Fruit fly (Drosophila melanogaster) whole organism, embryonic: Measurements from ENCODE around the gene Bsg.
A peak's percentile ranks its signal among the peaks of the same experiment; 100 is the strongest.

Source experiments
- BtbVII ChIP-seq: fragments of 200-800 bp; sonication (Bioruptor generic); optimal IDR thresholded peaks from 3 replicates; lab custom pipeline; 2017; ENCODE audit warnings: missing biosample characterization, mild to moderate bottlenecking, missing genetic modification characterization
- CG10209 ChIP-seq: fragments of 200-800 bp; sonication (Bioruptor generic); optimal IDR thresholded peaks from 3 replicates; lab custom pipeline; 2017; ENCODE audit warnings: missing biosample characterization, mild to moderate bottlenecking, missing genetic modification characterization, missing genetic modification reagents
- CG10565 ChIP-seq: fragments of 200-800 bp; sonication (Bioruptor generic); optimal IDR thresholded peaks from 3 replicates; lab custom pipeline; 2016; ENCODE audit warnings: missing biosample characterization, mild to moderate bottlenecking, missing genetic modification characterization
- CG10654 ChIP-seq: fragments of 200-800 bp; sonication (Bioruptor generic); optimal IDR thresholded peaks from 2 replicates; lab custom pipeline; 2016; ENCODE audit warnings: missing biosample characterization, missing genetic modification characterization
- CG10979 ChIP-seq: fragments of 200-800 bp; sonication (Bioruptor generic); optimal IDR thresholded peaks from 2 replicates; lab custom pipeline; 2018; ENCODE audit warnings: missing biosample characterization, mild to moderate bottlenecking, missing genetic modification characterization, moderate library complexity
- CG11085 ChIP-seq: fragments of 200-800 bp; sonication (Bioruptor generic); IDR thresholded peaks from 2 replicates; pipeline ENCODE4 v1.3.6; 2022; ENCODE audit warnings: missing biosample characterization, missing genetic modification characterization
- CG14050 ChIP-seq: fragments of 200-800 bp; sonication (Bioruptor generic); IDR thresholded peaks from 3 replicates; pipeline ENCODE4 v1.3.6; 2022; ENCODE audit warnings: missing biosample characterization, missing genetic modification characterization
- CG14667 ChIP-seq: fragments of 200-800 bp; sonication (Bioruptor generic); IDR thresholded peaks from 2 replicates; pipeline ENCODE4 v1.3.6; 2022; ENCODE audit warnings: missing biosample characterization, missing genetic modification characterization
- CG14710 ChIP-seq: fragments of 200-800 bp; sonication (Bioruptor generic); optimal IDR thresholded peaks from 3 replicates; lab custom pipeline; 2019; ENCODE audit warnings: missing biosample characterization, mild to moderate bottlenecking, missing genetic modification characterization, moderate library complexity
- CG15073 ChIP-seq: fragments of 200-800 bp; sonication (Bioruptor generic); optimal IDR thresholded peaks from 2 replicates; lab custom pipeline; 2016; ENCODE audit warnings: missing biosample characterization, missing genetic modification characterization
- CG1529 ChIP-seq: fragments of 200-800 bp; sonication (Bioruptor generic); optimal IDR thresholded peaks from 3 replicates; lab custom pipeline; 2018; ENCODE audit warnings: missing biosample characterization, missing genetic modification characterization
- CG15601 ChIP-seq: fragments of 200-800 bp; sonication (Bioruptor generic); optimal IDR thresholded peaks from 3 replicates; lab custom pipeline; 2019; ENCODE audit warnings: missing biosample characterization, mild to moderate bottlenecking, missing genetic modification characterization, moderate library complexity
- CG15696 ChIP-seq: fragments of 200-800 bp; sonication (Bioruptor generic); optimal IDR thresholded peaks from 2 replicates; lab custom pipeline; 2019; ENCODE audit warnings: missing biosample characterization, mild to moderate bottlenecking, missing genetic modification characterization, moderate library complexity
- CG17802 ChIP-seq: fragments of 200-800 bp; sonication (Bioruptor generic); optimal IDR thresholded peaks from 2 replicates; lab custom pipeline; 2018; ENCODE audit warnings: missing biosample characterization, mild to moderate bottlenecking, missing genetic modification characterization, moderate library complexity
- CG1832 ChIP-seq: fragments of 200-800 bp; sonication (Bioruptor generic); optimal IDR thresholded peaks from 2 replicates; lab custom pipeline; 2017; ENCODE audit warnings: missing biosample characterization, mild to moderate bottlenecking, missing genetic modification characterization, inconsistent platforms
- CG2889 ChIP-seq: fragments of 200-800 bp; sonication (Bioruptor generic); IDR thresholded peaks from 3 replicates; pipeline ENCODE4 v1.3.6; 2022; ENCODE audit warnings: missing biosample characterization, missing genetic modification characterization
- CG31441 ChIP-seq: fragments of 200-800 bp; sonication (Bioruptor generic); IDR thresholded peaks from 2 replicates; pipeline ENCODE4 v1.3.6; 2022; ENCODE audit warnings: missing biosample characterization, missing genetic modification characterization
- CG33557 ChIP-seq: fragments of 200-800 bp; sonication (Bioruptor generic); optimal IDR thresholded peaks from 2 replicates; lab custom pipeline; 2019; ENCODE audit warnings: missing biosample characterization, mild to moderate bottlenecking, missing genetic modification characterization, moderate library complexity
- CG34422 ChIP-seq: fragments of 200-800 bp; sonication (Bioruptor generic); IDR thresholded peaks from 3 replicates; pipeline ENCODE4 v1.3.6; 2022; ENCODE audit warnings: missing biosample characterization, missing genetic modification characterization
- CG6854 ChIP-seq: fragments of 200-800 bp; sonication (Bioruptor generic); optimal IDR thresholded peaks from 3 replicates; lab custom pipeline; 2017; ENCODE audit warnings: missing biosample characterization, mild to moderate bottlenecking, missing genetic modification characterization
- CG7839 ChIP-seq: fragments of 200-800 bp; sonication (Bioruptor generic); optimal IDR thresholded peaks from 3 replicates; lab custom pipeline; 2018; ENCODE audit warnings: missing biosample characterization, mild to moderate bottlenecking, missing genetic modification characterization, moderate library complexity
- CG8290 ChIP-seq, 3 experiments: fragments of 200-800 bp; sonication (Bioruptor generic); optimal IDR thresholded peaks; 2 replicates each; lab custom pipeline; 2016 to 2019; ENCODE audit warnings: missing biosample characterization in 3 of 3, missing genetic modification characterization in 3 of 3, mild to moderate bottlenecking in 2 of 3, moderate library complexity in 1 of 3
- CoRest ChIP-seq: fragments of 200-800 bp; sonication (Bioruptor generic); optimal IDR thresholded peaks from 3 replicates; lab custom pipeline; 2018; ENCODE audit warnings: missing biosample characterization, mild to moderate bottlenecking, missing genetic modification characterization, moderate library complexity
- Dad ChIP-seq: fragments of 200-800 bp; sonication (Bioruptor generic); optimal IDR thresholded peaks from 3 replicates; lab custom pipeline; 2016; ENCODE audit warnings: missing biosample characterization, missing genetic modification characterization
- Ets97D ChIP-seq: fragments of 200-800 bp; sonication (Bioruptor generic); optimal IDR thresholded peaks from 3 replicates; lab custom pipeline; 2016; ENCODE audit warnings: missing biosample characterization, missing genetic modification characterization
- HLH3B ChIP-seq: fragments of 200-800 bp; sonication (Bioruptor generic); IDR thresholded peaks from 2 replicates; pipeline ENCODE4 v1.3.6; 2022; ENCODE audit warnings: missing biosample characterization, missing genetic modification characterization
- Hmx ChIP-seq: fragments of 200-800 bp; sonication (Bioruptor generic); optimal IDR thresholded peaks from 2 replicates; lab custom pipeline; 2016; ENCODE audit warnings: missing biosample characterization, missing genetic modification characterization
- Myb ChIP-seq: fragments of 200-800 bp; sonication (Bioruptor generic); optimal IDR thresholded peaks from 2 replicates; lab custom pipeline; 2016; ENCODE audit warnings: missing biosample characterization, missing genetic modification characterization
- Nf-YB ChIP-seq: fragments of 200-800 bp; sonication (Bioruptor generic); optimal IDR thresholded peaks from 3 replicates; lab custom pipeline; 2019; ENCODE audit warnings: missing biosample characterization, mild to moderate bottlenecking, missing genetic modification characterization, moderate library complexity
- NfI ChIP-seq: fragments of 200-800 bp; sonication (Bioruptor generic); optimal IDR thresholded peaks from 3 replicates; lab custom pipeline; 2018; ENCODE audit warnings: missing biosample characterization, mild to moderate bottlenecking, missing genetic modification characterization, moderate library complexity
- Opbp ChIP-seq: fragments of 200-800 bp; sonication (Bioruptor generic); IDR thresholded peaks from 3 replicates; pipeline ENCODE4 v1.3.6; 2022; ENCODE audit warnings: missing biosample characterization, missing genetic modification characterization; ENCODE audit not compliant: partially characterized antibody
- PHDP ChIP-seq: fragments of 200-800 bp; sonication (Bioruptor generic); optimal IDR thresholded peaks from 3 replicates; lab custom pipeline; 2018; ENCODE audit warnings: missing biosample characterization, mild to moderate bottlenecking, missing genetic modification characterization, moderate library complexity
- Sry-δ ChIP-seq: fragments of 200-800 bp; sonication (Bioruptor generic); optimal IDR thresholded peaks from 2 replicates; lab custom pipeline; 2016; ENCODE audit warnings: missing biosample characterization, missing genetic modification characterization
- Trl ChIP-seq, 3 experiments: fragments of >200 bp in 2 of 3; fragments of 200-800 bp in 1 of 3; sonication (Bioruptor generic) in 1 of 3; optimal IDR thresholded peaks; 2 replicates in 1 of 3; 3 replicates in 2 of 3; lab custom pipeline; 2016 to 2017; ENCODE audit warnings: missing biosample characterization in 1 of 3, missing genetic modification characterization in 1 of 3
- amos ChIP-seq: fragments of 200-800 bp; sonication (Bioruptor generic); IDR thresholded peaks from 2 replicates; pipeline ENCODE4 v1.3.6; 2022; ENCODE audit warnings: missing biosample characterization, missing genetic modification characterization; ENCODE audit not compliant: partially characterized antibody
- ato ChIP-seq: fragments of 200-800 bp; sonication (Bioruptor generic); IDR thresholded peaks from 2 replicates; pipeline ENCODE4 v1.3.6; 2022; ENCODE audit warnings: missing biosample characterization, missing genetic modification characterization; ENCODE audit not compliant: partially characterized antibody
- bab2 ChIP-seq: fragments of 200-800 bp; sonication (Bioruptor generic); optimal IDR thresholded peaks from 2 replicates; lab custom pipeline; 2016; ENCODE audit warnings: missing biosample characterization, missing genetic modification characterization
- bigmax ChIP-seq: fragments of 200-800 bp; sonication (Bioruptor generic); optimal IDR thresholded peaks from 2 replicates; lab custom pipeline; 2018; ENCODE audit warnings: missing biosample characterization, mild to moderate bottlenecking, missing genetic modification characterization
- cas ChIP-seq: fragments of 200-800 bp; sonication (Bioruptor generic); IDR thresholded peaks from 2 replicates; pipeline ENCODE4 v1.3.6; 2022; ENCODE audit warnings: missing biosample characterization, missing genetic modification characterization
- cato ChIP-seq: fragments of 200-800 bp; sonication (Bioruptor generic); optimal IDR thresholded peaks from 2 replicates; lab custom pipeline; 2016; ENCODE audit warnings: missing biosample characterization, missing genetic modification characterization, borderline replicate concordance
- ci ChIP-seq: fragments of 200-800 bp; sonication (Bioruptor generic); IDR thresholded peaks from 3 replicates; pipeline ENCODE4 v1.3.6; 2022; ENCODE audit warnings: missing biosample characterization, missing genetic modification characterization
- dan ChIP-seq: fragments of 200-800 bp; sonication (Bioruptor generic); IDR thresholded peaks from 2 replicates; pipeline ENCODE4 v1.3.6; 2022; ENCODE audit warnings: missing biosample characterization, missing genetic modification characterization
- fd64A ChIP-seq: fragments of 200-800 bp; sonication (Bioruptor generic); optimal IDR thresholded peaks from 3 replicates; lab custom pipeline; 2018; ENCODE audit warnings: missing biosample characterization, mild to moderate bottlenecking, missing genetic modification characterization
- gem ChIP-seq: fragments of 200-800 bp; sonication (Bioruptor generic); optimal IDR thresholded peaks from 2 replicates; lab custom pipeline; 2019; ENCODE audit warnings: missing biosample characterization, mild to moderate bottlenecking, missing genetic modification characterization, moderate library complexity
- psq ChIP-seq: fragments of 200-800 bp; sonication (Bioruptor generic); optimal IDR thresholded peaks from 2 replicates; lab custom pipeline; 2017; ENCODE audit warnings: missing biosample characterization, missing genetic modification characterization
- slou ChIP-seq: fragments of 200-800 bp; sonication (Bioruptor generic); optimal IDR thresholded peaks from 3 replicates; lab custom pipeline; 2016; ENCODE audit warnings: missing biosample characterization, missing genetic modification characterization
- toy ChIP-seq: fragments of 200-800 bp; sonication (Bioruptor generic); IDR thresholded peaks from 2 replicates; pipeline ENCODE4 v1.3.6; 2022; ENCODE audit warnings: missing biosample characterization, missing genetic modification characterization
- unpg ChIP-seq: fragments of 200-800 bp; sonication (Bioruptor generic); optimal IDR thresholded peaks from 3 replicates; lab custom pipeline; 2018; ENCODE audit warnings: missing biosample characterization, mild to moderate bottlenecking, missing genetic modification characterization, moderate library complexity

Bsg gene

DNA sequence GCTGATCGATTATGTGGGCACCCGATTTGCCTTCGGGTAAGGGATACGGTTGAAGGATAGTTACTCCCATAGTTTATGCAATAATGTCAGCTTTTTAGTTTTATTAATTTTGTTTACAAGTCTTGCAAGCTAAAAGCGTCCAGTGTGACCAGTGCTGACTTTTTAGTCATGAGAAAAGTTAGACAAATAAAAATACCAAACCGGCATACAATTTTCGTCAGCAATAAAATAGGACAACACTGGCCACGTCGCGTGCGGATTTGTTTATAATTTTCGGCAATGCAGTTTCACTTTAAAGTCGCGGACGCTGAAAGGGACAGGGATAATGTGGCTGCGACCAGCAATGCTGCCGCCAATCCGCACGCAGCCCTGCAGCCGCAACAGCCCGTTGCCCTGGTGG, 10.5 kb upstream of the Bsg start, which contains the start of the genes MED20 and Trf (continued):
- TF ChIP-seq Ets97D (GFP tag; lab: Kevin White, UChicago) (peak; percentile 7), CG10979 (tag; lab: Kevin White, UChicago) (peak; percentile 15), CG14710 (tag; lab: Kevin White, UChicago) (peak; percentile 99)

DNA sequence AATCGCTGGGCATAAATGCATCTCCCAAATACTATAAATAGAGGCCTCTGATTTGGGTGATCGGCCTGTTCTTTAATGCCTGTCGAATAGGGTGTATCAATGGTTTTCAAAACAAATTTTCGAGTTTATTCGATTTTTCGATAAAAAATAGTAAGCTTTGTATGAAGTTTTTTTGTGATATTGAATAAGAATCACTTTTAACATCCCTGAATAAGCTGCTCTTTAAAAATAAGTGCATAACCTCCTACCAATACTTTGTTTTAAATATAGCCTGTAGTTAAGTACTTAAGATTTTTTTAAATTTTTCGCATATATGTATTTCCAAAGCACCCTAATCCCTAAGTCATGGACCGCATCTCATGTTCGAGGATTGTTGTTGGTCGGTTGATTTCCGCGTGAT, 2.6 kb upstream of the Bsg start:
- TF ChIP-seq CG15696 (tag; lab: Kevin White, UChicago) (no peak), CG1529 (GFP tag; lab: Kevin White, UChicago) (peak; percentile 63), amos (GFP tag; lab: Robert Waterston, UW) (no peak), Nf-YB (GFP tag; lab: Kevin White, UChicago) (peak; percentile 31), CG10654 (GFP tag; lab: Kevin White, UChicago) (no peak), CG31441 (GFP tag; lab: Robert Waterston, UW) (no peak), CG6854 (GFP tag; lab: Kevin White, UChicago) (no peak), HLH3B (GFP tag; lab: Robert Waterston, UW) (no peak), CG33557 (GFP tag; lab: Kevin White, UChicago) (peak; percentile 57), Opbp (GFP tag; lab: Robert Waterston, UW) (no peak), slou (GFP tag; lab: Kevin White, UChicago) (no peak), Myb (GFP tag; lab: Kevin White, UChicago) (no peak), CG15073 (GFP tag; lab: Kevin White, UChicago) (no peak), gem (tag; lab: Kevin White, UChicago) (peak; percentile 76), ci (GFP tag; lab: Robert Waterston, UW) (0 out of 3 replicates have a peak, but pooled peaks have one; percentile 38), CG10209 (GFP tag; lab: Kevin White, UChicago) (no peak), CG34422 (no peak), ato (GFP tag; lab: Robert Waterston, UW) (no peak), unpg (GFP tag; lab: Kevin White, UChicago) (peak; percentile 60), CG2889 (GFP tag; lab: Robert Waterston, UW) (no peak), CG15601 (peak; percentile 80), BtbVII (no peak), CG17802 (tag; lab: Kevin White, UChicago) (no peak), Sry-δ (GFP tag; lab: Kevin White, UChicago) (no peak), fd64A (no peak), CG14667 (no peak), CoRest (tag; lab: Kevin White, UChicago) (peak; percentile 47), bigmax (no peak), toy (GFP tag; lab: Robert Waterston, UW) (no peak), bab2 (GFP tag; lab: Kevin White, UChicago) (no peak), Dad (GFP tag; lab: Kevin White, UChicago) (no peak), CG14050 (GFP tag; lab: Robert Waterston, UW) (no peak), PHDP (peak; percentile 71), NfI (peak; percentile 23), CG1832 (GFP tag; lab: Kevin White, UChicago) (no peak), CG10565 (GFP tag; lab: Kevin White, UChicago) (no peak), cato (GFP tag; lab: Kevin White, UChicago) (no peak), dan (GFP tag; lab: Robert Waterston, UW) (no peak), cas (no peak), CG8290 (GFP tag; optimal IDR thresholded peaks at IDR 0.05; lab: Kevin White, UChicago) (no peak), CG8290 (tag; optimal IDR thresholded peaks at IDR 0.05; lab: Kevin White, UChicago) (no peak), CG7839 (tag; lab: Kevin White, UChicago) (no peak), psq (GFP tag; lab: Kevin White, UChicago) (no peak), Trl (optimal IDR thresholded peaks at IDR 0.05; lab: Kevin White, UChicago) (no peak), Trl (GFP tag; optimal IDR thresholded peaks at IDR 0.05; lab: Kevin White, UChicago) (no peak), CG11085 (GFP tag; lab: Robert Waterston, UW) (no peak), Hmx (GFP tag; lab: Kevin White, UChicago) (no peak)
